Worm (Caenorhabditis elegans): Measurements from ENCODE around the gene lev-8.

- TF ChIP-seq ztf-23 (GFP tag; IDR thresholded peaks at IDR 0.05) (no peak), ref-1 (GFP tag; conservative IDR thresholded peaks at IDR 0.05) (no peak), flt-1 (GFP tag; IDR thresholded peaks at IDR 0.05) (no peak), cog-1 (tag; optimal IDR thresholded peaks at IDR 0.05) (no peak)
Observed at ce11 chrX:11572205-11572604, 11.5 kb downstream of the lev-8 start, which contains the start of gene frm-3.
